Fruit fly (Drosophila melanogaster) whole organism, wandering third instar larva: ENCODE measurements around the gene CG43902.

Source experiments
- Hr83 ChIP-seq: fragments of 200-300 bp; sonication (Bioruptor generic); optimal IDR thresholded peaks from 2 replicates; lab custom pipeline; 2016; ENCODE audit warnings: missing biosample characterization, mild to moderate bottlenecking, missing genetic modification characterization, moderate library complexity; ENCODE audit not compliant: poor library complexity, severe bottlenecking
- dl ChIP-seq, 2 experiments: fragments of 175-275, 200-275 bp in 1 of 2; fragments of 200-275 bp in 1 of 2; sonication (Bioruptor generic); optimal IDR thresholded peaks; lab custom pipeline; 2018; ENCODE audit warnings: mild to moderate bottlenecking in 2 of 2, missing biosample characterization in 2 of 2, missing genetic modification characterization in 2 of 2, moderate library complexity in 2 of 2; ENCODE audit not compliant: partially characterized antibody in 2 of 2, insufficient read depth in 1 of 2
- usp ChIP-seq: fragments of >200 bp; optimal IDR thresholded peaks from 2 replicates; lab custom pipeline; 2017; ENCODE audit warnings: missing biosample characterization, missing genetic modification characterization

DNA sequence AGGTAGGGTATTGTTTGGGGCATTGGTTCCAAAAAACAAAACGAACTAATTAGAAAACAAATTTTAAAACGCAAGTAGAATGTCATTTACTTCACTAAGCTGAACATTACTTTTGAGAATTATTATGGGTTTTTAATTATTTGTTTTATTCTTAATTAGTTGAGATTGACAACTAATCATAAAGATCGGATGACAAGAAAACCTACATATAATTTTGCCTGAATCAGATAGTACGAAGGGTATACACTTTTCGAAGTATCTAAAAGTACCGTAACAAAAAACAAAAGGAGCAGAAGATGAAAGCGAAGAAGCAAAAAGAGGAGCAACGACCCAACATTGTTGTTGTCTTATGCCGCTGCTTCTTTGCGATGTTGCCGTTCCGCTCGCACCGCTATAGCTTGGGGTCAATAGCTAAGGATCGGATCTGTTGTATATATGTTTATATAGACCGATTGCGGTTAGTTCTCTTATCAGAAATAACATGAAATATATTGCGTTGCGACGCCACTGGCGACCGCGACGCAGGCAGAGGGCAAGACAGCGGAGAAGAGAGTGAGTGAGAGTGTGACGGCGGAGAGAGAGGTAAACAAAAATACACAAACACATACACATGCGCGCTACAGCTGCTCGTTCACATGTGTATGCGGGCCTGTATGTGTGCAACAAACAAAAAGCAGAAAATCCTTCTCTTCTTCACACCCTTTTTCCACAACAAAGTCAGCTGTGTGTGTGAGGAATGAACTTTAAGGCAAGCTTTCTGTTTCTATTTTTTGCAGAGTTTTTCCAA lies 53.1 kb downstream of the CG43902 start:
- no peak for TF ChIP-seq usp (GFP tag; lab: Kevin White, UChicago)
- peak; percentile 44 for TF ChIP-seq Hr83 (GFP tag; lab: Kevin White, UChicago)
- TF ChIP-seq dl (GFP tag; optimal IDR thresholded peaks at IDR 0.05; lab: Kevin White, UChicago; ENCODE audit: insufficient read depth in 1 of 2, partially characterized antibody in 2 of 2): peak; percentile 3 to 67
